Fruit fly (Drosophila melanogaster) whole organism, pupa: ENCODE measurements around the gene CG34292.

ENCODE experiments used
- CG13204 ChIP-seq: fragments of 200-800 bp; sonication (Bioruptor generic); optimal IDR thresholded peaks from 2 replicates; lab custom pipeline; 2018; ENCODE audit warnings: missing biosample characterization, mild to moderate bottlenecking, missing genetic modification characterization, moderate library complexity
- EcR ChIP-seq: fragments of 200-800 bp; sonication (Bioruptor generic); optimal IDR thresholded peaks from 3 replicates; lab custom pipeline; 2019; ENCODE audit warnings: missing biosample characterization, missing genetic modification characterization, mild to moderate bottlenecking, moderate library complexity, missing genetic modification reagents
- gl ChIP-seq: fragments of 200-800 bp; sonication (Bioruptor generic); optimal IDR thresholded peaks from 2 replicates; lab custom pipeline; 2018; ENCODE audit warnings: missing biosample characterization, mild to moderate bottlenecking, missing genetic modification characterization
- rn ChIP-seq: fragments of 200-800 bp; sonication (Bioruptor generic); IDR thresholded peaks from 2 replicates; pipeline ENCODE4 v1.3.6; 2022; ENCODE audit warnings: missing biosample characterization, missing genetic modification characterization

dm6 chr3R:27023117-27023516, 38.9 kb upstream of the CG34292 start, which contains the start of gene CG6277:
- TF ChIP-seq EcR (GFP tag; lab: Kevin White, UChicago) (no peak), gl (tag; lab: Kevin White, UChicago) (no peak), CG13204 (GFP tag; lab: Kevin White, UChicago) (no peak), rn (GFP tag; lab: Robert Waterston, UW) (no peak)
